Fruit fly (Drosophila melanogaster) Kc167 (cell line): Measurements from ENCODE around the gene mei-P22.

Source experiments
- h ChIP-seq: fragments of >200 bp; optimal IDR thresholded peaks from 3 replicates; lab custom pipeline; 2018; ENCODE audit warnings: missing external identifiers
- psq ChIP-seq: fragments of >200 bp; optimal IDR thresholded peaks from 2 replicates; lab custom pipeline; 2017; ENCODE audit warnings: missing external identifiers

dm6 chr3L:7283541-7283940 lies 39.4 kb downstream of the mei-P22 start:
- TF ChIP-seq h (lab: Kevin White, UChicago) (no peak), psq (lab: Kevin White, UChicago) (no peak)
